Fruit fly (Drosophila melanogaster): ENCODE measurements around the gene CG43815.

DNA sequence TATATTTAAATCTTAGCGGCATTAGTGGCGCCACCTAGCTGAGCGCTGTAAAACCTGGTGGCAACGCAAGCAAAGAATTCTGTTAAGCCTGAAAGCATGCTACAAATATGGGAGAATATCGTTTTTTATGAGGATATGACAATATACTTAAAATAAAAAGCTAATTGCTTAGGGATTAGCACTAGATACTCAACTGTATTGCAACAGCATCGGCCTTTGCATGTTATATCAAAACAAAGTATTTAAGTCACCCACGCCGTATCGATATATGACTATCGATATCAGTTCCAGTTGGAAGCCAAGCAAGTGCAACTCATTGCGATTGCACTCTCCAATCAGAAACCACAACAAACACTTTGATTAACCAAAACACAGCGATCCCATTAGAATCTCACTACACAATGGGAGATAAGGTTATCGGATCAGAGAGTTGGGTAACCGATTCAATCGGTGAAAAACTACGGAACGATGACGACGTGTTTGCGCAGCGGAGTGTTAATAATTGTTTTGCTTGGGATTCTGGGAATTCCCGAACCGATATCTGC is 42.9 kb downstream of the CG43815 start, which contains the start of gene Ugt36A1:
- TF ChIP-seq CG4496 (GFP tag; IDR thresholded peaks at IDR 0.05) (no peak), CG17806 (tag; optimal IDR thresholded peaks at IDR 0.05) (no peak), D1 (tag; optimal IDR thresholded peaks at IDR 0.05) (no peak), CG8301 (tag; optimal IDR thresholded peaks at IDR 0.05) (no peak), CG32121 (GFP tag; IDR thresholded peaks at IDR 0.05) (no peak), EcR (GFP tag; optimal IDR thresholded peaks at IDR 0.05) (no peak), CG15710 (tag; optimal IDR thresholded peaks at IDR 0.05) (no peak)
